Fruit fly (Drosophila melanogaster): ENCODE data around the gene Ugt37B1.

- TF ChIP-seq CTCF (optimal IDR thresholded peaks at IDR 0.05), result no peak
- no peak for TF ChIP-seq CG8478 (optimal IDR thresholded peaks at IDR 0.05)
These were observed 22.0 kb upstream of the Ugt37B1 start for dm6 chr2L:6202881-6203280.
